Worm (Caenorhabditis elegans) whole organism, early embryonic: ENCODE results near the gene cutl-5.

ENCODE experiments used
- B0310.2 ChIP-seq: sonication (generic microtip); optimal IDR thresholded peaks from 2 replicates; lab custom pipeline; 2016; ENCODE audit warnings: mild to moderate bottlenecking, missing genetic modification characterization, missing compliant biosample characterization
- F13C5.2 ChIP-seq: sonication (generic microtip); optimal IDR thresholded peaks from 2 replicates; lab custom pipeline; 2017; ENCODE audit warnings: mild to moderate bottlenecking, missing genetic modification characterization, inconsistent platforms, missing compliant biosample characterization
- aly-1 ChIP-seq: sonication (generic microtip); optimal IDR thresholded peaks from 2 replicates; lab custom pipeline; 2016; ENCODE audit warnings: missing genetic modification characterization, missing compliant biosample characterization
- ama-1 ChIP-seq: fragments of 150-350 bp; optimal IDR thresholded peaks from 2 replicates; lab custom pipeline; 2014
- ceh-13 ChIP-seq: fragments of 200-800 bp; sonication (Bioruptor generic); optimal IDR thresholded peaks from 2 replicates; lab custom pipeline; 2018; ENCODE audit warnings: mild to moderate bottlenecking, missing genetic modification characterization, missing compliant biosample characterization
- ceh-36 ChIP-seq: sonication (generic microtip); optimal IDR thresholded peaks from 2 replicates; lab custom pipeline; 2016; ENCODE audit warnings: missing genetic modification characterization, inconsistent platforms, missing compliant biosample characterization
- ets-7 ChIP-seq: sonication (generic microtip); optimal IDR thresholded peaks from 2 replicates; lab custom pipeline; 2016; ENCODE audit warnings: missing genotype, missing genetic modification characterization, missing compliant biosample characterization
- flt-1 ChIP-seq: fragments of 200-800 bp; sonication (Bioruptor generic); IDR thresholded peaks from 2 replicates; pipeline ENCODE4 v1.3.6; 2022; ENCODE audit warnings: missing genetic modification characterization, missing compliant biosample characterization
- hmbx-1 ChIP-seq: sonication (generic microtip); optimal IDR thresholded peaks from 2 replicates; lab custom pipeline; 2016; ENCODE audit warnings: mild to moderate bottlenecking, missing genetic modification characterization, missing compliant biosample characterization
- hmg-4 ChIP-seq: fragments of 200-800 bp; sonication (Bioruptor generic); optimal IDR thresholded peaks from 2 replicates; lab custom pipeline; 2018; ENCODE audit warnings: mild to moderate bottlenecking, missing genetic modification characterization, missing compliant biosample characterization
- hnd-1 ChIP-seq: sonication (generic microtip); optimal IDR thresholded peaks from 2 replicates; lab custom pipeline; 2016; ENCODE audit warnings: missing genetic modification characterization, missing compliant biosample characterization
- pes-1 ChIP-seq: fragments of 200-800 bp; sonication (Bioruptor generic); IDR thresholded peaks from 2 replicates; pipeline ENCODE4 v1.3.6; 2022; ENCODE audit warnings: missing genetic modification reagents, missing genetic modification characterization, missing compliant biosample characterization
- scrt-1 ChIP-seq: fragments of 200-800 bp; sonication (Bioruptor generic); IDR thresholded peaks from 2 replicates; pipeline ENCODE4 v1.3.6; 2022; ENCODE audit warnings: missing genetic modification characterization, missing compliant biosample characterization
- sea-1 ChIP-seq: fragments of 200-800 bp; sonication (Bioruptor generic); conservative IDR thresholded peaks from 2 replicates; pipeline ENCODE4 v1.3.6; 2022; ENCODE audit warnings: missing genetic modification characterization, missing compliant biosample characterization
- tbx-11 ChIP-seq: fragments of 200-800 bp; sonication (Bioruptor generic); IDR thresholded peaks from 2 replicates; pipeline ENCODE4 v1.3.6; 2022; ENCODE audit warnings: missing genetic modification characterization, missing compliant biosample characterization
- tbx-37 ChIP-seq: fragments of 200-800 bp; sonication (Bioruptor generic); conservative IDR thresholded peaks from 2 replicates; pipeline ENCODE4 v1.3.6; 2022; ENCODE audit warnings: missing genetic modification reagents, missing genetic modification characterization, missing compliant biosample characterization
- tra-4 ChIP-seq: sonication (generic microtip); optimal IDR thresholded peaks from 2 replicates; lab custom pipeline; 2017; ENCODE audit warnings: missing genetic modification characterization, missing compliant biosample characterization

cutl-5 gene

DNA sequence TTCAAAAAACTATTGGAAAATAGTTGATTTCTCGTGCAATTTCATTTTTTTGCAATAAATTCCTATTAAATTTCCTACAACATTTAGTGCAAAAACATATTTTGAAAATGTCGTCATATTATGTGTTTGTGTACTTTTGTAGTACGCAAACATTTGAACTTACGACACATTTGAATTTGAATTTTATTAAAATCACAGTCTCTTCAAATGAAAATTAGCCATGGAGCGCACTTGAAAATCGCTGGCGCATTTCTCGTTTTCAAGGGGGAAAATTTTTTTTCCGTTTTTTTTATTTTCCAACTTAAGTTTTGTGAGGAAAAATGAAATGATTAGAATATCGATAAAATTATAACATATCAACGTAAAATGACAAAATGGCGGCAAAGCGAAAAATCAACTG lies 31.8 kb upstream of the cutl-5 start:
- no peak for TF ChIP-seq scrt-1
- TF ChIP-seq tra-4: no peak
- no peak for TF ChIP-seq ama-1
- TF ChIP-seq ceh-36 (tag; lab: Kevin White, UChicago): no peak
- TF ChIP-seq sea-1 (GFP tag; lab: Robert Waterston, UW): no peak
- no peak for TF ChIP-seq ceh-13
- TF ChIP-seq tbx-37: no peak
- TF ChIP-seq hnd-1 (tag; lab: Kevin White, UChicago): no peak
- no peak for TF ChIP-seq flt-1 (GFP tag; lab: Robert Waterston, UW)
- no peak for TF ChIP-seq hmg-4 (GFP tag; lab: Kevin White, UChicago)
- no peak for TF ChIP-seq pes-1 (GFP tag; lab: Robert Waterston, UW)
- no peak for TF ChIP-seq hmbx-1 (tag; lab: Kevin White, UChicago)
- no peak for TF ChIP-seq aly-1 (tag; lab: Kevin White, UChicago)
- no peak for TF ChIP-seq B0310.2
- no peak for TF ChIP-seq F13C5.2

- no peak for TF ChIP-seq tbx-11 (GFP tag; lab: Robert Waterston, UW)
- no peak for TF ChIP-seq flt-1 (GFP tag; lab: Robert Waterston, UW)
- TF ChIP-seq hmbx-1 (tag; lab: Kevin White, UChicago): no peak
- no peak for TF ChIP-seq tbx-37
- TF ChIP-seq ceh-13: no peak
- TF ChIP-seq scrt-1: no peak
- TF ChIP-seq hmg-4 (GFP tag; lab: Kevin White, UChicago): no peak
- no peak for TF ChIP-seq F13C5.2
- TF ChIP-seq aly-1 (tag; lab: Kevin White, UChicago): no peak
- no peak for TF ChIP-seq ets-7 (tag; lab: Kevin White, UChicago)
- no peak for TF ChIP-seq hnd-1 (tag; lab: Kevin White, UChicago)
- no peak for TF ChIP-seq ceh-36 (tag; lab: Kevin White, UChicago)
- no peak for TF ChIP-seq B0310.2
- no peak for TF ChIP-seq sea-1 (GFP tag; lab: Robert Waterston, UW)
- no peak for TF ChIP-seq tra-4
- TF ChIP-seq pes-1 (GFP tag; lab: Robert Waterston, UW): no peak
Observed at ce11 chrII:7146240-7146639, 30.5 kb upstream of the cutl-5 start.

DNA sequence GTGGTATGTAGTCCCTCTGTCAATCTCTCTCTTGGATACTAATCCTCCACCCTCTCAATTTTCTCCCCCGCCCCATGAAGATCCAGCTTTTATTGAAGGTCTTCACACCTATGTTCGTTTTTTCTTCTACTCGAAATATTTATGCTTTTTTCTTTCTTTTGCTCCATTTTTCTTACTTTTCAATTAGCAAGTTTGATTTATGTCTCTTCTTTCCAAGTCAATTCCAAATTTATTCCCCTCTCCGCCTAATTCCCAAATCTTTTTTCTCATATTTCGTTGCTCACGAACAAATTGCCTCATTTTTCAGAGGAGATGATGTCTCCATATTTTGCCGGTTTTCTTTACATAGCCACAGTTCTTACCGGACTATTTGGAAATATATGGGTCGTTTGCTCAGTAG lies 28.6 kb upstream of the cutl-5 start, which contains the start of gene npr-31:
Gene npr-31 (plus strand): TSS at position 301 of the 400 bp plus-strand sequence.
- TF ChIP-seq flt-1 (GFP tag; lab: Robert Waterston, UW): no peak
- TF ChIP-seq F13C5.2: no peak
- TF ChIP-seq hmbx-1 (tag; lab: Kevin White, UChicago): no peak
- no peak for TF ChIP-seq hnd-1 (tag; lab: Kevin White, UChicago)
- no peak for TF ChIP-seq tra-4
- TF ChIP-seq sea-1 (GFP tag; lab: Robert Waterston, UW): no peak
- no peak for TF ChIP-seq ceh-36 (tag; lab: Kevin White, UChicago)

DNA sequence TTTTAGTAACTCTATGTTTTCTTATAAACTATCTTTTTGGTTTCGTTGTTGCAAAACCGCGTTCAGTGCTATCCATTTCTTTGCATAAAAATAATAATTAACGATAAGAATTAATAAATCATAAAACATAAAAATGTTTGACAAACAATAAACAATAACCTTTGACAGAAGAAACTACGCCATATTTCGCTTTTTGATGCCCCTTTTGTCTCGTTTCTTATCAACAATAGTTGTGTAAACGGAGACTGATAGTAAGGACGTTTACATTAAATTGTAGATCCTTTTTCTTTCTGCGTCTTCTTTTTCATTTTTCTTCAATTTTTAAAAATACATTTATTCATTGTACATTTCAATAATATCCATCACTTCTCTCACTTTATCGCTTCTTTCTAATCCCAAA lies 23.4 kb upstream of the cutl-5 start:
- no peak for TF ChIP-seq flt-1 (GFP tag; lab: Robert Waterston, UW)
- TF ChIP-seq ceh-13: no peak
- TF ChIP-seq scrt-1: no peak
- no peak for TF ChIP-seq ama-1
- TF ChIP-seq hmg-4 (GFP tag; lab: Kevin White, UChicago): no peak
- no peak for TF ChIP-seq tbx-11 (GFP tag; lab: Robert Waterston, UW)
- no peak for TF ChIP-seq tra-4
- no peak for TF ChIP-seq hnd-1 (tag; lab: Kevin White, UChicago)
- TF ChIP-seq ceh-36 (tag; lab: Kevin White, UChicago): no peak
- TF ChIP-seq aly-1 (tag; lab: Kevin White, UChicago): no peak

ce11 chrII:7131871-7132693 lies 16.4 kb upstream of the cutl-5 start, which contains the start of the genes T07F8.4 and gld-3:
TSS of gene T07F8.4 (minus strand) at chrII:7132032.
TSS of gene gld-3 (plus strand) at chrII:7132643.
- no peak for TF ChIP-seq tbx-37
- no peak for TF ChIP-seq F13C5.2
- no peak for TF ChIP-seq ama-1
- TF ChIP-seq hmbx-1 (tag; lab: Kevin White, UChicago): no peak
- no peak for TF ChIP-seq sea-1 (GFP tag; lab: Robert Waterston, UW)
- no peak for TF ChIP-seq aly-1 (tag; lab: Kevin White, UChicago)
- TF ChIP-seq ets-7 (tag; lab: Kevin White, UChicago): no peak
- TF ChIP-seq tra-4: no peak
- TF ChIP-seq ceh-13: no peak
- TF ChIP-seq scrt-1: no peak
- no peak for TF ChIP-seq pes-1 (GFP tag; lab: Robert Waterston, UW)

DNA sequence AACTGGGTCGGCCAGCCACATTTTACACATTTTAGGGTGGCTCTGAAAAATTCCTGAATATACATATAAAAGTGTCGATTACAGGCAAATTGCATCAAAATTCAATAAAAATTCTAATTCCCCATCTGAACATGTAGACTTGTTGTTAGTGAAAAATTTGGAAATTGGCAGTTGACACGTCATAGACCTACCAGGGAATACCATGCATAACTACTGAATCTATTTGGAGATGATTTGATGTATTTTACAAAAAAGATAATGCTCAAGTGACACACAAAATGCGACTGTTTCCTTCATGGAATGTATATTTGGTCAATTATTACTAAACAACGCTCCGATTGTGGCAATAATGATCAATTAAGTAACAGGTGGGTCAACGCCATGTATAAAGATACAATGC lies 10.8 kb upstream of the cutl-5 start, which contains the start of gene F10E7.1:
Gene F10E7.1 (plus strand): TSS at position 301 of the 400 bp plus-strand sequence.
- TF ChIP-seq tbx-11 (GFP tag; lab: Robert Waterston, UW) (no peak), hmg-4 (GFP tag; lab: Kevin White, UChicago) (no peak), F13C5.2 (no peak), scrt-1 (no peak), pes-1 (GFP tag; lab: Robert Waterston, UW) (no peak), hmbx-1 (tag; lab: Kevin White, UChicago) (no peak), aly-1 (tag; lab: Kevin White, UChicago) (no peak), ceh-13 (no peak), sea-1 (GFP tag; lab: Robert Waterston, UW) (no peak), tbx-37 (no peak), B0310.2 (no peak), ceh-36 (tag; lab: Kevin White, UChicago) (no peak), hnd-1 (tag; lab: Kevin White, UChicago) (no peak)

DNA sequence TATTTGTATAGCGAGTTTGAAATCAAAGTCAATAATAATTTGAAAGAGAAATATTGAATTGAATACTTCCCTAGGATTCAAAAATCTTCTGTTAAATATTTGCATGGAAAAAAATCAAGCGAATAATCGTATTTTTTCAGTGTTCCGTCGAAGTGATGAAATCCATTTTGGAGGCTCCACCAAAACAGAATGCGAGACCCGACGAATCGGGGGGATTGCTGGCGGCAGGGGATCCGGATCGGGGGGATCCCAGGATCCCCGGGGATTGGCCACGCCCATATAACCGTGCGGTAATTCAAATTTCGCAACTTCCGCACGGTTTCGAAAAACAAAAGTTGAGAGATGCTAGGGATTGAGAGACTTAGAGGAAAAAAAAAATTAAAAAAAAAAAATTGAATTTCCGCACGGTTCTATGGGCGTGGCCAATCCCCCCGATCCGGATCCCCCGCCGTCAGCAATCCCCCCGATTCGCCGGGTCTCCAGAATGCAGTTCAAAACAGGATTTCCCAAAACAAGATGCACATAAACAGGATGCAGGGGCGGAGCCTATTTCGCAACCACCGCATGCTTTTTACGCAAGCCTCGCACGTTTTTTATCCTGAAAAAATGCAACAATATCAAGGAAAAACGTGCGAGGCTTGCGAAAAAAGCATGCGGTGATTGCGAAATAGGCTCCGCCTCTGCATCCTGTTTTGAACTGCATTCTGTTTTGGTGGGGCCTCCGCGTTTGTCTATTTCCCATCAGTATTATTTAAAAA lies 7.1 kb upstream of the cutl-5 start, which contains the start of gene F10E7.11:
Gene F10E7.11 (minus strand): TSS at position 232 of the 758 bp plus-strand sequence.
- TF ChIP-seq ama-1: no peak
- no peak for TF ChIP-seq B0310.2
- no peak for TF ChIP-seq tbx-11 (GFP tag; lab: Robert Waterston, UW)
- TF ChIP-seq aly-1 (tag; lab: Kevin White, UChicago): no peak
- TF ChIP-seq scrt-1: no peak
